Worm (Caenorhabditis elegans): Measurements from ENCODE around the gene flr-1.
"Not testable (repeated sequence)": the region's sequence is repeated elsewhere in the genome, so short reads cannot be mapped to it uniquely, and the experiment has no call there.

flr-1 gene

ce11 chrX:13466926-13467866 is 10.9 kb upstream of the flr-1 start, which contains the start of gene col-183:
TSS of gene col-183 (minus strand) at chrX:13467764.
- TF ChIP-seq nhr-12 (tag; optimal IDR thresholded peaks at IDR 0.05) (no peak), R02D3.7 (tag; optimal IDR thresholded peaks at IDR 0.05) (no peak), mab-5 (tag; optimal IDR thresholded peaks at IDR 0.05) (no peak), C34F6.9 (tag; optimal IDR thresholded peaks at IDR 0.05) (no peak), ama-1 (optimal IDR thresholded peaks at IDR 0.05) (no peak), mbf-1 (tag; optimal IDR thresholded peaks at IDR 0.05) (no peak), ceh-82 (tag; optimal IDR thresholded peaks at IDR 0.05) (no peak), nhr-77 (tag; optimal IDR thresholded peaks at IDR 0.05) (no peak), sem-4 (tag; optimal IDR thresholded peaks at IDR 0.05) (no peak)

ce11 chrX:13463793-13464192 is 7.5 kb upstream of the flr-1 start, which contains the start of gene F02D10.2:
TSS of gene F02D10.2 (minus strand) at chrX:13463893.
- no peak for TF ChIP-seq Y55F3AM.14 (GFP tag; optimal IDR thresholded peaks at IDR 0.05)
- no peak for TF ChIP-seq dmd-4 (tag; optimal IDR thresholded peaks at IDR 0.05)
- TF ChIP-seq sem-4 (tag; optimal IDR thresholded peaks at IDR 0.05): no peak
- no peak for TF ChIP-seq lin-13 (GFP tag; optimal IDR thresholded peaks at IDR 0.05)
- no peak for TF ChIP-seq peb-1 (tag; optimal IDR thresholded peaks at IDR 0.05)
- TF ChIP-seq lsy-2 (tag; optimal IDR thresholded peaks at IDR 0.05): no peak
- TF ChIP-seq skn-1 (tag; optimal IDR thresholded peaks at IDR 0.05): no peak
- TF ChIP-seq mdl-1 (tag; optimal IDR thresholded peaks at IDR 0.05): no peak
- TF ChIP-seq unc-55 (GFP tag; optimal IDR thresholded peaks at IDR 0.05): no peak
- no peak for TF ChIP-seq ZK546.5 (tag; optimal IDR thresholded peaks at IDR 0.05)
- no peak for TF ChIP-seq nhr-6 (tag; optimal IDR thresholded peaks at IDR 0.05)
- TF ChIP-seq nhr-77 (tag; optimal IDR thresholded peaks at IDR 0.05): no peak
- TF ChIP-seq sma-3 (GFP tag; optimal IDR thresholded peaks at IDR 0.05): no peak
- TF ChIP-seq zag-1 (tag; optimal IDR thresholded peaks at IDR 0.05): no peak
- TF ChIP-seq unc-62 (GFP tag; optimal IDR thresholded peaks at IDR 0.05): no peak
- TF ChIP-seq gmeb-1 (tag; optimal IDR thresholded peaks at IDR 0.05): no peak
- TF ChIP-seq nhr-10 (tag; optimal IDR thresholded peaks at IDR 0.05): no peak
- TF ChIP-seq ztf-1 (GFP tag; conservative IDR thresholded peaks at IDR 0.05): no peak
- TF ChIP-seq elt-3 (tag; optimal IDR thresholded peaks at IDR 0.05): no peak
- TF ChIP-seq ceh-82 (tag; optimal IDR thresholded peaks at IDR 0.05): no peak

- no peak for TF ChIP-seq nhr-21 (tag; optimal IDR thresholded peaks at IDR 0.05)
- no peak for TF ChIP-seq nhr-10 (tag; optimal IDR thresholded peaks at IDR 0.05)
- no peak for TF ChIP-seq sma-3 (GFP tag; optimal IDR thresholded peaks at IDR 0.05)
- TF ChIP-seq lin-39 (tag; optimal IDR thresholded peaks at IDR 0.05): no peak
- TF ChIP-seq mbf-1 (tag; optimal IDR thresholded peaks at IDR 0.05): no peak
- TF ChIP-seq nhr-25 (tag; optimal IDR thresholded peaks at IDR 0.05): no peak
- TF ChIP-seq nhr-23 (tag; optimal IDR thresholded peaks at IDR 0.05): no peak
- TF ChIP-seq snpc-4 (tag; optimal IDR thresholded peaks at IDR 0.05): no peak
- no peak for TF ChIP-seq Y55F3AM.14 (GFP tag; optimal IDR thresholded peaks at IDR 0.05)
- no peak for TF ChIP-seq mdl-1 (tag; optimal IDR thresholded peaks at IDR 0.05)
Measured at ce11 chrX:13462519-13462918, 6.2 kb upstream of the flr-1 start, which contains the start of gene F02D10.3. TSS of gene F02D10.3 (minus strand) at chrX:13462619.

- no peak for TF ChIP-seq nhr-23 (tag; optimal IDR thresholded peaks at IDR 0.05)
- TF ChIP-seq nhr-11 (tag; optimal IDR thresholded peaks at IDR 0.05): no peak
- TF ChIP-seq lsy-2 (tag; optimal IDR thresholded peaks at IDR 0.05): no peak
- no peak for TF ChIP-seq lin-11 (tag; optimal IDR thresholded peaks at IDR 0.05)
Measured at ce11 chrX:13451578-13451977, 4.8 kb downstream of the flr-1 start, which contains the start of gene F02D10.6. TSS of gene F02D10.6 (minus strand) at chrX:13451678.

ce11 chrX:13448665-13449099 is 7.7 kb downstream of the flr-1 start:
- TF ChIP-seq nhr-21 (tag; optimal IDR thresholded peaks at IDR 0.05): peak; percentile 70
- peak; percentile 57 for TF ChIP-seq crh-2 (tag; optimal IDR thresholded peaks at IDR 0.05)
- peak; percentile 20 for TF ChIP-seq egl-27 (tag; optimal IDR thresholded peaks at IDR 0.05)
- TF ChIP-seq Y55F3AM.14 (GFP tag; optimal IDR thresholded peaks at IDR 0.05): peak; percentile 40
- TF ChIP-seq fos-1 (tag; optimal IDR thresholded peaks at IDR 0.05): peak; percentile 42
- peak; percentile 46 for TF ChIP-seq F13H6.1 (tag; optimal IDR thresholded peaks at IDR 0.05)
- TF ChIP-seq lin-13 (GFP tag; optimal IDR thresholded peaks at IDR 0.05): peak; percentile 47
- TF ChIP-seq mdl-1 (tag; optimal IDR thresholded peaks at IDR 0.05): peak in 1 of 2 experiments; percentile 54
- TF ChIP-seq nhr-129 (tag; optimal IDR thresholded peaks at IDR 0.05): peak; percentile 79
- TF ChIP-seq sma-9 (GFP tag; optimal IDR thresholded peaks at IDR 0.05): peak; percentile 71
- not testable (repeated sequence) for TF ChIP-seq sma-9 (tag; optimal IDR thresholded peaks at IDR 0.05)
- peak; percentile 59 for TF ChIP-seq unc-55 (GFP tag; optimal IDR thresholded peaks at IDR 0.05)
- TF ChIP-seq lsy-2 (tag; optimal IDR thresholded peaks at IDR 0.05): peak; percentile 20 to 52
- peak; percentile 47 for TF ChIP-seq lin-11 (tag; optimal IDR thresholded peaks at IDR 0.05)
- TF ChIP-seq nhr-6 (tag; optimal IDR thresholded peaks at IDR 0.05): peak; percentile 3
- peak; percentile 71 for TF ChIP-seq sma-3 (GFP tag; optimal IDR thresholded peaks at IDR 0.05)
- peak; percentile 51 for TF ChIP-seq zag-1 (tag; optimal IDR thresholded peaks at IDR 0.05)
- peak; percentile 49 for TF ChIP-seq C34F6.9 (tag; optimal IDR thresholded peaks at IDR 0.05)
